Fruit fly (Drosophila melanogaster) whole organism, embryonic: ENCODE data around the gene aru.

Experiments
- Atf6 ChIP-seq: fragments of 200-800 bp; sonication (Bioruptor generic); IDR thresholded peaks from 2 replicates; pipeline ENCODE4 v1.3.6; 2022; ENCODE audit warnings: missing biosample characterization, missing genetic modification characterization
- B-H1 ChIP-seq: fragments of 200-800 bp; sonication (Bioruptor generic); IDR thresholded peaks from 3 replicates; pipeline ENCODE4 v1.3.6; 2022; ENCODE audit warnings: missing biosample characterization, missing genetic modification characterization
- CG10959 ChIP-seq: fragments of 200-800 bp; sonication (Bioruptor generic); IDR thresholded peaks from 2 replicates; pipeline ENCODE4 v1.3.6; 2022; ENCODE audit warnings: missing biosample characterization, missing genetic modification characterization
- CG11560 ChIP-seq: fragments of 200-800 bp; sonication (Bioruptor generic); IDR thresholded peaks from 3 replicates; pipeline ENCODE4 v1.3.6; 2022; ENCODE audit warnings: missing biosample characterization, missing genetic modification characterization
- CG11696 ChIP-seq: fragments of 200-800 bp; sonication (Bioruptor generic); IDR thresholded peaks from 2 replicates; pipeline ENCODE4 v1.3.6; 2022; ENCODE audit warnings: missing biosample characterization, missing genetic modification characterization
- CG14014 ChIP-seq: fragments of 200-800 bp; sonication (Bioruptor generic); IDR thresholded peaks from 2 replicates; pipeline ENCODE4 v1.3.6; 2022; ENCODE audit warnings: missing biosample characterization, missing genetic modification characterization
- CG14667 ChIP-seq: fragments of 200-800 bp; sonication (Bioruptor generic); IDR thresholded peaks from 2 replicates; pipeline ENCODE4 v1.3.6; 2022; ENCODE audit warnings: missing biosample characterization, missing genetic modification characterization
- CG15011 ChIP-seq: fragments of 200-800 bp; sonication (Bioruptor generic); optimal IDR thresholded peaks from 3 replicates; lab custom pipeline; 2018; ENCODE audit warnings: missing biosample characterization, mild to moderate bottlenecking, missing genetic modification characterization
- CG15269 ChIP-seq: fragments of 200-800 bp; sonication (Bioruptor generic); optimal IDR thresholded peaks from 2 replicates; lab custom pipeline; 2018; ENCODE audit warnings: missing biosample characterization, mild to moderate bottlenecking, missing genetic modification characterization, moderate library complexity
- CG15479 ChIP-seq: fragments of 200-800 bp; sonication (Bioruptor generic); optimal IDR thresholded peaks from 3 replicates; lab custom pipeline; 2019; ENCODE audit warnings: missing biosample characterization, mild to moderate bottlenecking, missing genetic modification characterization, moderate library complexity
- CG2889 ChIP-seq: fragments of 200-800 bp; sonication (Bioruptor generic); IDR thresholded peaks from 3 replicates; pipeline ENCODE4 v1.3.6; 2022; ENCODE audit warnings: missing biosample characterization, missing genetic modification characterization
- CG32767 ChIP-seq: fragments of 200-800 bp; sonication (Bioruptor generic); IDR thresholded peaks from 2 replicates; pipeline ENCODE4 v1.3.6; 2022; ENCODE audit warnings: missing biosample characterization, missing genetic modification characterization
- CG3847 ChIP-seq: fragments of 200-800 bp; sonication (Bioruptor generic); IDR thresholded peaks from 2 replicates; pipeline ENCODE4 v1.3.6; 2022; ENCODE audit warnings: missing biosample characterization, missing genetic modification characterization
- CG4617 ChIP-seq: fragments of 200-800 bp; sonication (Bioruptor generic); optimal IDR thresholded peaks from 3 replicates; lab custom pipeline; 2016; ENCODE audit warnings: missing biosample characterization, missing genetic modification characterization, borderline replicate concordance
- CG7357 ChIP-seq: fragments of 200-800 bp; sonication (Bioruptor generic); IDR thresholded peaks from 3 replicates; pipeline ENCODE4 v1.3.6; 2022; ENCODE audit warnings: missing biosample characterization, missing genetic modification characterization
- CG8388 ChIP-seq: fragments of 200-800 bp; sonication (Bioruptor generic); optimal IDR thresholded peaks from 2 replicates; lab custom pipeline; 2019; ENCODE audit warnings: missing biosample characterization, mild to moderate bottlenecking, missing genetic modification characterization, moderate library complexity
- CG8478 ChIP-seq: fragments of >200 bp; optimal IDR thresholded peaks from 2 replicates; lab custom pipeline; 2018
- CrebB ChIP-seq: fragments of 200-800 bp; sonication (Bioruptor generic); optimal IDR thresholded peaks from 3 replicates; lab custom pipeline; 2018; ENCODE audit warnings: missing biosample characterization, mild to moderate bottlenecking, missing genetic modification characterization
- Dek ChIP-seq: fragments of 200-800 bp; sonication (Bioruptor generic); optimal IDR thresholded peaks from 3 replicates; lab custom pipeline; 2019; ENCODE audit warnings: missing biosample characterization, mild to moderate bottlenecking, missing genetic modification characterization, moderate library complexity
- HLHmδ ChIP-seq: fragments of 200-800 bp; sonication (Bioruptor generic); optimal IDR thresholded peaks from 2 replicates; lab custom pipeline; 2018; ENCODE audit warnings: missing biosample characterization, mild to moderate bottlenecking, missing genetic modification characterization, moderate library complexity
- Hmr ChIP-seq: fragments of 200-800 bp; sonication (Bioruptor generic); optimal IDR thresholded peaks from 3 replicates; lab custom pipeline; 2017; ENCODE audit warnings: mild to moderate bottlenecking, missing biosample characterization, missing genetic modification reagents, missing genetic modification characterization
- Hsf ChIP-seq: fragments of 200-800 bp; sonication (Bioruptor generic); optimal IDR thresholded peaks from 3 replicates; lab custom pipeline; 2016; ENCODE audit warnings: missing biosample characterization, missing genetic modification characterization
- Lim3 ChIP-seq: fragments of 200-800 bp; sonication (Bioruptor generic); IDR thresholded peaks from 2 replicates; pipeline ENCODE4 v1.3.6; 2022; ENCODE audit warnings: missing biosample characterization, missing genetic modification characterization
- MBD-R2 ChIP-seq: fragments of 200-800 bp; sonication (Bioruptor generic); IDR thresholded peaks from 2 replicates; pipeline ENCODE4 v1.3.6; 2022; ENCODE audit warnings: missing biosample characterization, missing genetic modification characterization
- MTF-1 ChIP-seq: fragments of 200-800 bp; sonication (Bioruptor generic); optimal IDR thresholded peaks from 2 replicates; lab custom pipeline; 2018; ENCODE audit warnings: missing biosample characterization, mild to moderate bottlenecking, missing genetic modification characterization, borderline replicate concordance
- Med ChIP-seq: fragments of 200-800 bp; sonication (Bioruptor generic); peaks from one replicate; lab custom pipeline; 2016; ENCODE audit warnings: missing biosample characterization, missing genetic modification characterization, mild to moderate bottlenecking, inconsistent platforms, moderate library complexity
- Neu2 ChIP-seq: fragments of 200-800 bp; sonication (Bioruptor generic); optimal IDR thresholded peaks from 3 replicates; lab custom pipeline; 2016; ENCODE audit warnings: missing biosample characterization, missing genetic modification characterization, borderline replicate concordance
- Nf-YC ChIP-seq: fragments of 200-800 bp; optimal IDR thresholded peaks from 3 replicates; lab custom pipeline; 2019; ENCODE audit warnings: missing biosample characterization, mild to moderate bottlenecking, missing genetic modification characterization, moderate library complexity
- PHDP ChIP-seq: fragments of 200-800 bp; sonication (Bioruptor generic); optimal IDR thresholded peaks from 3 replicates; lab custom pipeline; 2018; ENCODE audit warnings: missing biosample characterization, mild to moderate bottlenecking, missing genetic modification characterization, moderate library complexity
- Side ChIP-seq: fragments of 200-800 bp; sonication (Bioruptor generic); optimal IDR thresholded peaks from 2 replicates; lab custom pipeline; 2016; ENCODE audit warnings: missing biosample characterization, missing genetic modification characterization
- Tbp ChIP-seq: fragments of >200 bp; optimal IDR thresholded peaks from 2 replicates; lab custom pipeline; 2018; ENCODE audit warnings: missing biosample characterization, missing genetic modification characterization
- Vsx1 ChIP-seq: fragments of 200-800 bp; sonication (Bioruptor generic); optimal IDR thresholded peaks from 2 replicates; lab custom pipeline; 2017; ENCODE audit warnings: missing biosample characterization, mild to moderate bottlenecking, missing genetic modification characterization, missing genetic modification reagents
- YL-1 ChIP-seq: fragments of 200-800 bp; sonication (Bioruptor generic); optimal IDR thresholded peaks from 3 replicates; lab custom pipeline; 2017; ENCODE audit warnings: missing biosample characterization, mild to moderate bottlenecking, missing genetic modification characterization
- ash1 ChIP-seq: fragments of 200-800 bp; sonication (Bioruptor generic); optimal IDR thresholded peaks from 2 replicates; lab custom pipeline; 2018; ENCODE audit warnings: missing biosample characterization, mild to moderate bottlenecking, missing genetic modification characterization
- bab2 ChIP-seq: fragments of 200-800 bp; sonication (Bioruptor generic); optimal IDR thresholded peaks from 2 replicates; lab custom pipeline; 2016; ENCODE audit warnings: missing biosample characterization, missing genetic modification characterization
- bigmax ChIP-seq: fragments of 200-800 bp; sonication (Bioruptor generic); optimal IDR thresholded peaks from 2 replicates; lab custom pipeline; 2018; ENCODE audit warnings: missing biosample characterization, mild to moderate bottlenecking, missing genetic modification characterization
- chinmo ChIP-seq: fragments of 200-800 bp; sonication (Bioruptor generic); IDR thresholded peaks from 4 replicates; pipeline ENCODE4 v1.3.6; 2022; ENCODE audit warnings: missing biosample characterization, missing genetic modification characterization; ENCODE audit not compliant: partially characterized antibody
- croc ChIP-seq: fragments of 200-800 bp; sonication (Bioruptor generic); conservative IDR thresholded peaks from 3 replicates; pipeline ENCODE4 v1.3.6; 2022; ENCODE audit warnings: missing biosample characterization, missing genetic modification characterization
- gfzf ChIP-seq: fragments of 200-800 bp; sonication (Bioruptor generic); optimal IDR thresholded peaks from 2 replicates; lab custom pipeline; 2016; ENCODE audit warnings: missing biosample characterization, mild to moderate bottlenecking, missing genetic modification characterization, moderate library complexity
- hkb ChIP-seq, 2 experiments: fragments of 200-800 bp in 1 of 2; fragments of >200 bp in 1 of 2; sonication (Bioruptor generic) in 1 of 2; IDR thresholded peaks in 1 of 2; optimal IDR thresholded peaks in 1 of 2; 2 replicates each; pipeline versions ENCODE4 v1.3.6 to Lab custom; 2017 to 2022; ENCODE audit warnings: missing biosample characterization in 1 of 2, missing genetic modification characterization in 1 of 2
- pan ChIP-seq, 4 experiments: fragments of >200 bp in 3 of 4; fragments of 200-800 bp in 1 of 4; sonication (Bioruptor generic) in 1 of 4; optimal IDR thresholded peaks in 3 of 4; IDR thresholded peaks in 1 of 4; 2 replicates each; pipeline versions ENCODE4 v1.3.6 to Lab custom; 2017 to 2022; ENCODE audit warnings: missing biosample characterization in 2 of 4, missing genetic modification characterization in 2 of 4, mixed read lengths in 1 of 4
- phol ChIP-seq: fragments of 200-800 bp; sonication (Bioruptor generic); optimal IDR thresholded peaks from 3 replicates; lab custom pipeline; 2018; ENCODE audit warnings: missing biosample characterization, mild to moderate bottlenecking, missing genetic modification characterization, moderate library complexity
- psq ChIP-seq: fragments of 200-800 bp; sonication (Bioruptor generic); optimal IDR thresholded peaks from 2 replicates; lab custom pipeline; 2017; ENCODE audit warnings: missing biosample characterization, missing genetic modification characterization
- ranshi ChIP-seq: fragments of 200-800 bp; sonication (Bioruptor generic); IDR thresholded peaks from 2 replicates; pipeline ENCODE4 v1.3.6; 2022; ENCODE audit warnings: missing biosample characterization, missing genetic modification characterization
- ro ChIP-seq: fragments of 200-800 bp; sonication (Bioruptor generic); IDR thresholded peaks from 2 replicates; pipeline ENCODE4 v1.3.6; 2022; ENCODE audit warnings: missing biosample characterization, missing genetic modification characterization
- tio ChIP-seq: fragments of 200-800 bp; sonication (Bioruptor generic); optimal IDR thresholded peaks from 2 replicates; lab custom pipeline; 2017; ENCODE audit warnings: missing biosample characterization, missing genetic modification characterization, inconsistent platforms
- toy ChIP-seq: fragments of 200-800 bp; sonication (Bioruptor generic); IDR thresholded peaks from 2 replicates; pipeline ENCODE4 v1.3.6; 2022; ENCODE audit warnings: missing biosample characterization, missing genetic modification characterization
- tup ChIP-seq: fragments of 200-800 bp; sonication (Bioruptor generic); optimal IDR thresholded peaks from 2 replicates; lab custom pipeline; 2016; ENCODE audit warnings: missing biosample characterization, mild to moderate bottlenecking, missing genetic modification characterization, moderate library complexity
- tx ChIP-seq: fragments of 200-800 bp; sonication (Bioruptor generic); optimal IDR thresholded peaks from 2 replicates; lab custom pipeline; 2016; ENCODE audit warnings: missing biosample characterization, missing genetic modification characterization

aru gene

dm6 chr2L:841708-842107 is 26.4 kb downstream of the aru start (continued):
- TF ChIP-seq CG7357 (GFP tag; lab: Robert Waterston, UW), result peak; percentile 45; the same call in 1 of the 3 replicates
- peak; percentile 68 for TF ChIP-seq CG11696 (GFP tag; lab: Robert Waterston, UW)
- peak; percentile 70 for TF ChIP-seq CG15269 (tag; lab: Kevin White, UChicago)
- TF ChIP-seq tio (GFP tag; lab: Kevin White, UChicago), result peak; percentile 74
- peak; percentile 53 for TF ChIP-seq CrebB (tag; lab: Kevin White, UChicago)
- peak; percentile 84 for TF ChIP-seq Hmr (GFP tag; lab: Kevin White, UChicago)
- TF ChIP-seq MBD-R2 (GFP tag; lab: Robert Waterston, UW), result peak; percentile 76; the same call in 1 of the 2 replicates
- peak; percentile 58; the same call in 1 of the 2 replicates for TF ChIP-seq toy
- no peak for TF ChIP-seq pan (optimal IDR thresholded peaks at IDR 0.05; lab: Kevin White, UChicago)
- TF ChIP-seq pan (GFP tag; optimal IDR thresholded peaks at IDR 0.05 in 1 of 2, IDR thresholded peaks at IDR 0.05 in 1 of 2), result peak in 1 of 2 experiments; percentile 83
- TF ChIP-seq bigmax (GFP tag; lab: Kevin White, UChicago), result no peak
- peak; percentile 35 for TF ChIP-seq bab2
- TF ChIP-seq CG15011, result peak; percentile 43
- peak; percentile 47 for TF ChIP-seq CG8388 (GFP tag; lab: Kevin White, UChicago)
- TF ChIP-seq ranshi (GFP tag; lab: Robert Waterston, UW), result peak; percentile 82
- TF ChIP-seq ash1 (GFP tag; lab: Kevin White, UChicago), result no peak
- no peak for TF ChIP-seq Tbp (GFP tag; lab: Kevin White, UChicago)
- TF ChIP-seq CG14667 (GFP tag; lab: Robert Waterston, UW), result peak; percentile 64
- peak; percentile 74 for TF ChIP-seq PHDP (tag; lab: Kevin White, UChicago)
- TF ChIP-seq psq, result no peak
- TF ChIP-seq YL-1, result no peak
- peak; percentile 88 for TF ChIP-seq CG14014 (GFP tag; lab: Robert Waterston, UW)
- TF ChIP-seq CG32767 (GFP tag; lab: Robert Waterston, UW), result peak; percentile 45; the same call in 1 of the 2 replicates
- TF ChIP-seq Neu2 (GFP tag; lab: Kevin White, UChicago), result no peak
- TF ChIP-seq MTF-1, result no peak
- TF ChIP-seq Vsx1 (GFP tag; lab: Kevin White, UChicago), result peak; percentile 24
- peak; percentile 59; the same call in 1 of the 3 replicates for TF ChIP-seq CG11560
- TF ChIP-seq gfzf, result no peak
- peak; percentile 39; the same call in 1 of the 2 replicates for TF ChIP-seq ro (GFP tag; lab: Robert Waterston, UW)
- TF ChIP-seq phol, result peak; percentile 56
- TF ChIP-seq hkb (optimal IDR thresholded peaks at IDR 0.05; lab: Kevin White, UChicago), result no peak
- TF ChIP-seq hkb (GFP tag; IDR thresholded peaks at IDR 0.05; lab: Robert Waterston, UW), result peak; percentile 87
- TF ChIP-seq CG10959 (GFP tag; lab: Robert Waterston, UW), result peak; percentile 61
- peak; percentile 79 for TF ChIP-seq CG3847 (GFP tag; lab: Robert Waterston, UW)
- TF ChIP-seq Hsf, result peak; percentile 71
- TF ChIP-seq HLHmδ (GFP tag; lab: Kevin White, UChicago), result no peak
- peak; percentile 93 for TF ChIP-seq Med
- 0 out of 4 replicates have a peak, but pooled peaks have one; percentile 45 for TF ChIP-seq chinmo (GFP tag; lab: Robert Waterston, UW)
- peak; percentile 51 for TF ChIP-seq tx (GFP tag; lab: Kevin White, UChicago)
- TF ChIP-seq tup (GFP tag; lab: Kevin White, UChicago), result peak; percentile 5
- no peak for TF ChIP-seq CG15479 (GFP tag; lab: Kevin White, UChicago)
- TF ChIP-seq croc (GFP tag; lab: Robert Waterston, UW), result peak; percentile 23; the same call in 2 of the 3 replicates
- TF ChIP-seq CG4617 (GFP tag; lab: Kevin White, UChicago), result no peak
- TF ChIP-seq Atf6 (GFP tag; lab: Robert Waterston, UW), result peak; percentile 85
- no peak for TF ChIP-seq CG8478 (lab: Kevin White, UChicago)
- no peak for TF ChIP-seq Side (GFP tag; lab: Kevin White, UChicago)
- peak; percentile 26 for TF ChIP-seq Nf-YC (tag; lab: Kevin White, UChicago)
- peak; percentile 52; the same call in 1 of the 2 replicates for TF ChIP-seq Lim3 (GFP tag; lab: Robert Waterston, UW)
- TF ChIP-seq CG2889 (GFP tag; lab: Robert Waterston, UW), result peak; percentile 66; the same call in 1 of the 3 replicates
- TF ChIP-seq B-H1 (GFP tag; lab: Robert Waterston, UW), result peak; percentile 68; the same call in 2 of the 3 replicates
- peak; percentile 68 for TF ChIP-seq Dek
